Worm (Caenorhabditis elegans) whole organism, L3 larva: Measurements from ENCODE around the gene F58H1.3.

Experiments used
- R02D3.7 ChIP-seq: fragments of 150-350 bp; optimal IDR thresholded peaks from 2 replicates; lab custom pipeline; 2014; ENCODE audit warnings: missing biosample characterization, missing genetic modification characterization
- ZK546.5 ChIP-seq: sonication (generic microtip); optimal IDR thresholded peaks from 2 replicates; lab custom pipeline; 2017; ENCODE audit warnings: missing biosample characterization, missing genetic modification characterization
- ceh-28 ChIP-seq: fragments of 150-350 bp; optimal IDR thresholded peaks from 2 replicates; lab custom pipeline; 2014; ENCODE audit warnings: missing biosample characterization, missing genetic modification reagents, missing genetic modification characterization
- ceh-82 ChIP-seq: fragments of 150-350 bp; optimal IDR thresholded peaks from 2 replicates; lab custom pipeline; 2014; ENCODE audit warnings: missing biosample characterization, missing genetic modification characterization
- ceh-9 ChIP-seq: sonication (generic microtip); optimal IDR thresholded peaks from 2 replicates; lab custom pipeline; 2018; ENCODE audit warnings: missing biosample characterization, missing genetic modification characterization
- egl-27 ChIP-seq: sonication (generic microtip); optimal IDR thresholded peaks from 4 replicates; lab custom pipeline; 2017; ENCODE audit warnings: missing biosample characterization, missing genetic modification reagents, missing genetic modification characterization
- egl-5 ChIP-seq: fragments of 150-350 bp; optimal IDR thresholded peaks from 2 replicates; lab custom pipeline; 2017; ENCODE audit warnings: missing biosample characterization, missing genetic modification reagents, missing genetic modification characterization, inconsistent platforms
- elt-2 ChIP-seq: sonication (generic microtip); optimal IDR thresholded peaks from 2 replicates; lab custom pipeline; 2016; ENCODE audit warnings: missing genetic modification reagents, mild to moderate bottlenecking, missing genetic modification characterization, missing compliant biosample characterization
- elt-3 ChIP-seq, 3 experiments: fragments of 150-350 bp in 1 of 3; sonication (generic microtip) in 2 of 3; optimal IDR thresholded peaks; 2 replicates in 2 of 3; 4 replicates in 1 of 3; lab custom pipeline; 2014 to 2017; ENCODE audit warnings: missing biosample characterization in 3 of 3, missing genetic modification characterization in 3 of 3
- fkh-10 ChIP-seq: sonication (generic microtip); optimal IDR thresholded peaks from 2 replicates; lab custom pipeline; 2017; ENCODE audit warnings: missing biosample characterization, missing genetic modification reagents, missing genetic modification characterization
- fos-1 ChIP-seq: fragments of 150-350 bp; optimal IDR thresholded peaks from 2 replicates; lab custom pipeline; 2014; ENCODE audit warnings: missing biosample characterization, missing genetic modification characterization
- jun-1 ChIP-seq: fragments of 150-350 bp; optimal IDR thresholded peaks from 2 replicates; lab custom pipeline; 2014; ENCODE audit warnings: missing biosample characterization, missing genetic modification reagents, missing genetic modification characterization
- lin-15B ChIP-seq: fragments of 150-350 bp; optimal IDR thresholded peaks from 2 replicates; lab custom pipeline; 2014; ENCODE audit warnings: missing biosample characterization, missing genetic modification characterization
- lin-39 ChIP-seq: fragments of 150-350 bp; optimal IDR thresholded peaks from 2 replicates; lab custom pipeline; 2018; ENCODE audit warnings: missing biosample characterization, missing genetic modification reagents, missing genetic modification characterization
- lsy-12 ChIP-seq: sonication (generic microtip); optimal IDR thresholded peaks from 2 replicates; lab custom pipeline; 2016; ENCODE audit warnings: mild to moderate bottlenecking, missing genetic modification characterization, missing compliant biosample characterization
- mml-1 ChIP-seq: fragments of 150-350 bp; sonication (generic microtip); optimal IDR thresholded peaks from 3 replicates; lab custom pipeline; 2014; ENCODE audit warnings: missing biosample characterization, missing genetic modification characterization
- nhr-23 ChIP-seq: fragments of 150-350 bp; optimal IDR thresholded peaks from 2 replicates; lab custom pipeline; 2014; ENCODE audit warnings: missing biosample characterization, missing genetic modification reagents, missing genetic modification characterization
- nhr-25 ChIP-seq: sonication (generic microtip); optimal IDR thresholded peaks from 2 replicates; lab custom pipeline; 2017; ENCODE audit warnings: missing biosample characterization, missing genetic modification characterization
- nhr-28 ChIP-seq: fragments of 150-350 bp; optimal IDR thresholded peaks from 2 replicates; lab custom pipeline; 2014; ENCODE audit warnings: missing biosample characterization, missing genetic modification characterization
- nhr-76 ChIP-seq: fragments of 150-350 bp; sonication (generic microtip); optimal IDR thresholded peaks from 5 replicates; lab custom pipeline; 2014; ENCODE audit warnings: missing biosample characterization, missing genetic modification characterization
- nhr-77 ChIP-seq: fragments of 150-350 bp; optimal IDR thresholded peaks from 2 replicates; lab custom pipeline; 2014; ENCODE audit warnings: missing biosample characterization, missing genetic modification characterization
- pha-4 ChIP-seq: fragments of 150-350 bp; optimal IDR thresholded peaks from 2 replicates; lab custom pipeline; 2014; ENCODE audit warnings: missing biosample characterization, missing genetic modification reagents, missing genetic modification characterization
- pqm-1 ChIP-seq: fragments of 150-350 bp; optimal IDR thresholded peaks from 2 replicates; lab custom pipeline; 2017; ENCODE audit warnings: missing biosample characterization, missing genetic modification characterization, inconsistent platforms
- tbx-2 ChIP-seq: sonication (generic microtip); optimal IDR thresholded peaks from 2 replicates; lab custom pipeline; 2016; ENCODE audit warnings: mild to moderate bottlenecking, missing genetic modification characterization, missing compliant biosample characterization
- unc-39 ChIP-seq: sonication (generic microtip); optimal IDR thresholded peaks from 4 replicates; lab custom pipeline; 2017; ENCODE audit warnings: missing biosample characterization, missing genetic modification characterization
- zag-1 ChIP-seq: fragments of 150-350 bp; optimal IDR thresholded peaks from 2 replicates; lab custom pipeline; 2014; ENCODE audit warnings: missing biosample characterization, missing genetic modification characterization

F58H1.3 gene

ce11 chrV:11955617-11956016 is 21.8 kb downstream of the F58H1.3 start:
- TF ChIP-seq egl-5 (peak; percentile 10), nhr-77 (tag; lab: Kevin White, UChicago) (no peak)

ce11 chrV:11958343-11959291 is 24.8 kb downstream of the F58H1.3 start, which contains the start of gene F58H1.5:
TSS of gene F58H1.5 (plus strand) at chrV:11958393.
- TF ChIP-seq lsy-12 (tag; lab: Kevin White, UChicago) (no peak), ceh-9 (tag; lab: Kevin White, UChicago) (peak; percentile 26), lin-15B (no peak)

ce11 chrV:11960084-11960830 is 26.5 kb downstream of the F58H1.3 start:
- TF ChIP-seq unc-39 (tag; lab: Kevin White, UChicago) (no peak), lin-39 (tag; lab: Kevin White, UChicago) (peak; percentile 38)

DNA sequence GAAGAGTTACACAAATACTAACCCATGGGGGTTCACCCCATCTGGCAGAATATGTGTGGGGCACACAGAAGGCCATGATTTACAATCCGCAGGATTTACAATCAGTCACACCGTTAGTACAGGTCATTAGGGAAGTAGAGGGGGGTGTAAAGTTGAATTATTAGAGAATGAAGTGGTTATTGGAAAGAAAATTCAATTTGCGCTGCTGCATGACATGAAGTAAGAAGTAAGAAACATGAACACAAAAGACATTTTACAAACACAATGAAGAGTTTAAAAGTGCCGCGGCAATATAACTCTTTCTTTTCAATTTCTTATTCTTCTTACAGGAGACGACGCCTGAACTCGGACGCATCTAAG is 27.0 kb downstream of the F58H1.3 start:
- TF ChIP-seq elt-2 (tag; lab: Kevin White, UChicago) = no peak
- peak; percentile 28 for TF ChIP-seq fkh-10 (GFP tag; lab: Kevin White, UChicago)

DNA sequence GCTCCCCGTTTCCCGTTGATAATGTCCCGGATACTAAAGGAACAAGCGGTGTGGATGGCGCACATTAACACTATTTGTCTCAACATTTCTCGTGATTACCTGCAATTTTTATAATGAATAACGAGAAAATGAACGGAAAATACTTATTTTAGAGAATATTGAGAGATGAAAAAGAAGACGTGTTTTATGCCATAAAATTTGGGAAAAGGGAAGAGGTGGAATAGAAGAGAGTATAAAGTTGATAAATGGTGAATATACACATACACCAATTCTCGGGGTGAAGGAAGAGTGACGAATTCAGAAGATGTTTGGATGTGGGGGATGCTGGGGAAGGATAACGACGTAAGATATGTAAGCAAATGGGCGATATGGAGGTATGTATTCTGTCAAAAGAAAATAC is 30.9 kb downstream of the F58H1.3 start, which contains the start of gene F58H1.7:
TSS of gene F58H1.7 (minus strand) at position 101 of the 400 bp plus-strand sequence.
- TF ChIP-seq ZK546.5 (tag; lab: Kevin White, UChicago) (no peak), tbx-2 (no peak), nhr-23 (no peak), nhr-28 (no peak), fkh-10 (GFP tag; lab: Kevin White, UChicago) (no peak), ceh-28 (tag; lab: Kevin White, UChicago) (no peak), fos-1 (no peak)

ce11 chrV:11975233-11975632 is 41.5 kb downstream of the F58H1.3 start, which contains the start of gene cpr-1:
TSS of gene cpr-1 (plus strand) at chrV:11975551.
- TF ChIP-seq pqm-1 (tag; lab: Kevin White, UChicago) (peak; percentile 86), lsy-12 (tag; lab: Kevin White, UChicago) (no peak), jun-1 (tag; lab: Kevin White, UChicago) (peak; percentile 71), elt-2 (tag; lab: Kevin White, UChicago) (peak; percentile 99), pha-4 (tag; lab: Kevin White, UChicago) (peak; percentile 21), ZK546.5 (tag; lab: Kevin White, UChicago) (no peak)

ce11 chrV:11976734-11977133 is 43.0 kb downstream of the F58H1.3 start:
- TF ChIP-seq egl-27 (no peak), R02D3.7 (no peak), ceh-82 (tag; lab: Kevin White, UChicago) (no peak), jun-1 (tag; lab: Kevin White, UChicago) (peak; percentile 68), pqm-1 (tag; lab: Kevin White, UChicago) (peak; percentile 85), elt-2 (tag; lab: Kevin White, UChicago) (peak; percentile 91)

ce11 chrV:11978179-11978578 is 44.4 kb downstream of the F58H1.3 start, which contains the start of gene mif-2:
TSS of gene mif-2 (minus strand) at chrV:11978459.
- TF ChIP-seq elt-3 (tag; optimal IDR thresholded peaks at IDR 0.05; lab: Kevin White, UChicago) (no peak), ZK546.5 (tag; lab: Kevin White, UChicago) (no peak), nhr-76 (tag; lab: Kevin White, UChicago) (no peak), mml-1 (tag; lab: Kevin White, UChicago) (no peak), zag-1 (tag; lab: Kevin White, UChicago) (no peak), nhr-25 (tag; lab: Kevin White, UChicago) (no peak)
